Worm (Caenorhabditis elegans): ENCODE measurements around the gene Y47D3B.3.

- TF ChIP-seq klf-2 (GFP tag; conservative IDR thresholded peaks at IDR 0.05) (no peak), T22C8.4 (GFP tag; IDR thresholded peaks at IDR 0.05) (no peak)
Measured at ce11 chrIII:11390832-11391231, 6.8 kb upstream of the Y47D3B.3 start.
